Worm (Caenorhabditis elegans) whole organism, L4 larva: ENCODE measurements around the gene inpp-1.

Source experiments
- D1046.2 ChIP-seq: fragments of 200-800 bp; sonication (Bioruptor generic); IDR thresholded peaks from 2 replicates; pipeline ENCODE4 v1.3.6; 2022; ENCODE audit warnings: missing genetic modification characterization, missing compliant biosample characterization
- F37D6.2 ChIP-seq: sonication (generic microtip); optimal IDR thresholded peaks from 2 replicates; lab custom pipeline; 2016; ENCODE audit warnings: mild to moderate bottlenecking, missing genetic modification characterization, missing compliant biosample characterization
- F49E8.2 ChIP-seq: sonication (generic microtip); optimal IDR thresholded peaks from 2 replicates; lab custom pipeline; 2016; ENCODE audit warnings: missing compliant biosample characterization, mild to moderate bottlenecking, missing genetic modification characterization, borderline replicate concordance
- R02D3.7 ChIP-seq: fragments of 150-350 bp; sonication (generic microtip); optimal IDR thresholded peaks from 3 replicates; lab custom pipeline; 2014; ENCODE audit warnings: missing biosample characterization, missing genetic modification characterization
- Y5F2A.4 ChIP-seq: fragments of 200-800 bp; sonication (Bioruptor generic); optimal IDR thresholded peaks from 2 replicates; lab custom pipeline; 2018; ENCODE audit warnings: mild to moderate bottlenecking, missing genetic modification characterization, missing compliant biosample characterization
- aha-1 ChIP-seq: fragments of 150-350 bp; peaks from one replicate; lab custom pipeline; 2014; ENCODE audit warnings: missing biosample characterization, missing genetic modification characterization
- aly-2 ChIP-seq: sonication (generic microtip); optimal IDR thresholded peaks from 2 replicates; lab custom pipeline; 2018; ENCODE audit warnings: missing biosample characterization, missing genetic modification characterization
- ceh-20 ChIP-seq: fragments of 200-800 bp; sonication (Bioruptor generic); IDR thresholded peaks from 2 replicates; pipeline ENCODE4 v1.3.6; 2022; ENCODE audit warnings: missing genetic modification reagents, missing genetic modification characterization, missing compliant biosample characterization
- ceh-32 ChIP-seq: sonication (generic microtip); optimal IDR thresholded peaks from 2 replicates; lab custom pipeline; 2016; ENCODE audit warnings: mild to moderate bottlenecking, missing genetic modification characterization, missing compliant biosample characterization; ENCODE audit not compliant: poor library complexity
- ceh-44 ChIP-seq: fragments of 200-800 bp; sonication (Bioruptor generic); IDR thresholded peaks from 2 replicates; pipeline ENCODE4 v1.3.6; 2022; ENCODE audit warnings: missing genetic modification reagents, missing genetic modification characterization, missing compliant biosample characterization
- ceh-82 ChIP-seq: sonication (generic microtip); optimal IDR thresholded peaks from 2 replicates; lab custom pipeline; 2017; ENCODE audit warnings: missing biosample characterization, missing genetic modification characterization
- cey-2 ChIP-seq: sonication (generic microtip); optimal IDR thresholded peaks from 3 replicates; lab custom pipeline; 2017; ENCODE audit warnings: missing genetic modification characterization, mild to moderate bottlenecking, missing compliant biosample characterization, antibody characterized with exemption, borderline replicate concordance; ENCODE audit not compliant: insufficient read depth
- dmd-6 ChIP-seq: fragments of 200-800 bp; sonication (Bioruptor generic); IDR thresholded peaks from 2 replicates; pipeline ENCODE4 v1.3.6; 2022; ENCODE audit warnings: missing genetic modification reagents, missing genetic modification characterization, missing compliant biosample characterization
- dpl-1 ChIP-seq: fragments of 150-350 bp; optimal IDR thresholded peaks from 2 replicates; lab custom pipeline; 2014; ENCODE audit warnings: missing biosample characterization, missing genetic modification reagents, missing genetic modification characterization
- egl-27 ChIP-seq: sonication (generic microtip); optimal IDR thresholded peaks from 3 replicates; lab custom pipeline; 2017; ENCODE audit warnings: missing biosample characterization, missing genetic modification reagents, missing genetic modification characterization
- fkh-10 ChIP-seq: fragments of 150-350 bp; optimal IDR thresholded peaks from 2 replicates; lab custom pipeline; 2014; ENCODE audit warnings: missing biosample characterization, missing genetic modification reagents, missing genetic modification characterization
- hlh-11 ChIP-seq: fragments of 200-800 bp; sonication (Bioruptor generic); optimal IDR thresholded peaks from 2 replicates; lab custom pipeline; 2018; ENCODE audit warnings: mild to moderate bottlenecking, missing genetic modification characterization, missing compliant biosample characterization
- hlh-30 ChIP-seq: sonication (generic microtip); optimal IDR thresholded peaks from 2 replicates; lab custom pipeline; 2017; ENCODE audit warnings: antibody characterized with exemption, mild to moderate bottlenecking, missing genetic modification characterization, missing compliant biosample characterization; ENCODE audit not compliant: insufficient read depth
- jun-1 ChIP-seq: fragments of 150-350 bp; optimal IDR thresholded peaks from 2 replicates; lab custom pipeline; 2014; ENCODE audit warnings: missing biosample characterization, missing genetic modification reagents, missing genetic modification characterization
- lin-13 ChIP-seq: fragments of 150-350 bp; optimal IDR thresholded peaks from 2 replicates; lab custom pipeline; 2014; ENCODE audit warnings: missing biosample characterization, missing genetic modification reagents, missing genetic modification characterization
- lin-15B ChIP-seq: fragments of 150-350 bp; sonication (generic microtip); optimal IDR thresholded peaks from 3 replicates; lab custom pipeline; 2014; ENCODE audit warnings: missing biosample characterization, missing genetic modification characterization
- lir-3 ChIP-seq: sonication (generic microtip); optimal IDR thresholded peaks from 2 replicates; lab custom pipeline; 2016; ENCODE audit warnings: mild to moderate bottlenecking, missing genetic modification characterization, missing compliant biosample characterization
- lsy-2 ChIP-seq, 2 experiments: fragments of 150-350 bp in 1 of 2; sonication (generic microtip) in 1 of 2; optimal IDR thresholded peaks; 2 replicates each; lab custom pipeline; 2014 to 2017; ENCODE audit warnings: missing biosample characterization in 2 of 2, missing genetic modification characterization in 2 of 2
- mdl-1 ChIP-seq, 2 experiments: fragments of 150-350 bp in 1 of 2; sonication (generic microtip) in 1 of 2; optimal IDR thresholded peaks; 2 replicates each; lab custom pipeline; 2014 to 2017; ENCODE audit warnings: missing biosample characterization in 2 of 2, missing genetic modification characterization in 2 of 2
- mxl-2 ChIP-seq: fragments of 200-800 bp; sonication (Bioruptor generic); conservative IDR thresholded peaks from 2 replicates; pipeline ENCODE4 v1.3.6; 2022; ENCODE audit warnings: missing genetic modification reagents, missing genetic modification characterization, missing compliant biosample characterization
- mxl-3 ChIP-seq: fragments of 200-800 bp; sonication (Bioruptor generic); optimal IDR thresholded peaks from 2 replicates; lab custom pipeline; 2018; ENCODE audit warnings: mild to moderate bottlenecking, missing genetic modification characterization, missing compliant biosample characterization
- nhr-10 ChIP-seq: fragments of 150-350 bp; optimal IDR thresholded peaks from 2 replicates; lab custom pipeline; 2014; ENCODE audit warnings: missing biosample characterization, missing genetic modification characterization
- nhr-11 ChIP-seq: fragments of 150-350 bp; optimal IDR thresholded peaks from 2 replicates; lab custom pipeline; 2014; ENCODE audit warnings: missing biosample characterization, missing genetic modification characterization
- nhr-237 ChIP-seq: sonication (generic microtip); optimal IDR thresholded peaks from 2 replicates; lab custom pipeline; 2017; ENCODE audit warnings: missing biosample characterization, missing genetic modification characterization
- nhr-28 ChIP-seq: fragments of 150-350 bp; optimal IDR thresholded peaks from 2 replicates; lab custom pipeline; 2014; ENCODE audit warnings: missing biosample characterization, missing genetic modification characterization
- nhr-48 ChIP-seq: sonication (generic microtip); optimal IDR thresholded peaks from 2 replicates; lab custom pipeline; 2016; ENCODE audit warnings: mild to moderate bottlenecking, missing genetic modification characterization, missing compliant biosample characterization
- php-3 ChIP-seq: fragments of 200-800 bp; sonication (Bioruptor generic); IDR thresholded peaks from 2 replicates; pipeline ENCODE4 v1.3.6; 2022; ENCODE audit warnings: missing genetic modification reagents, missing genetic modification characterization, missing compliant biosample characterization
- snpc-4 ChIP-seq: fragments of 150-350 bp; optimal IDR thresholded peaks from 2 replicates; lab custom pipeline; 2014; ENCODE audit warnings: missing biosample characterization, missing genetic modification characterization
- spr-1 ChIP-seq: sonication (generic microtip); optimal IDR thresholded peaks from 2 replicates; lab custom pipeline; 2016; ENCODE audit warnings: mild to moderate bottlenecking, missing genetic modification characterization, missing compliant biosample characterization
- unc-130 ChIP-seq: sonication (generic microtip); optimal IDR thresholded peaks from 2 replicates; lab custom pipeline; 2016; ENCODE audit warnings: missing genetic modification reagents, missing genetic modification characterization, missing compliant biosample characterization
- unc-39 ChIP-seq: sonication (generic microtip); optimal IDR thresholded peaks from 2 replicates; lab custom pipeline; 2017; ENCODE audit warnings: missing biosample characterization, missing genetic modification characterization
- unc-62 ChIP-seq, 3 experiments: fragments of 150-350 bp in 1 of 3; sonication (generic microtip); optimal IDR thresholded peaks in 2 of 3; peaks in 1 of 3; 1 replicate in 1 of 3; 2 replicates in 2 of 3; lab custom pipeline; 2014 to 2017; ENCODE audit warnings: missing biosample characterization in 3 of 3, missing genetic modification characterization in 3 of 3, missing genetic modification reagents in 3 of 3, missing genotype in 1 of 3
- zfp-2 ChIP-seq: sonication (generic microtip); optimal IDR thresholded peaks from 2 replicates; lab custom pipeline; 2016; ENCODE audit warnings: mild to moderate bottlenecking, missing genetic modification characterization, missing compliant biosample characterization

Gene inpp-1

ce11 chrIV:10784085-10784484 lies 10.4 kb upstream of the inpp-1 start (continued):
- TF ChIP-seq ceh-44 (GFP tag; lab: Robert Waterston, UW) (no peak), nhr-48 (peak; percentile 72), unc-62 (GFP tag; optimal IDR thresholded peaks at IDR 0.05 in 1 of 2; lab: Kevin White, UChicago) (peak in 1 of 2 experiments; percentile 54), unc-62 (tag; optimal IDR thresholded peaks at IDR 0.05; lab: Kevin White, UChicago) (no peak), cey-2 (no peak), php-3 (GFP tag; lab: Robert Waterston, UW) (no peak), ceh-82 (tag; lab: Kevin White, UChicago) (no peak)

DNA sequence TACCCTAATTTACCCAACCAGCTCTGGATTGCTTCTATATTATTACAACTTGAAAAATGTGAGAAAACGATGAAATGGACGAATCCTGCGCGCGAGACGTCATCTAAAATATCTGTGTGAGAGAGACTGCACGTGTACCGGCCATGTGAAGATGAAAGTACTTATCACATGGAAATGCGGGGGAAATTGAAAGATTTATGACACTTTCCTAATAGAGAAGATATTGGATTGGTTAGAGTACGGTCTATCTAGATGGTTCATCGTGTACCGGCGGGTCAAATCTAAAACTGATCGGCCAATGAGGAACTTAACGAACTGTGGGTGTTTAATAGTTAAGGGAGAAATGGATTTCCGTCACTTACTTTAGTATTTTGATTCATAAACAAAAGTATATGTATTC lies 8.3 kb upstream of the inpp-1 start:
- TF ChIP-seq fkh-10 (no peak), unc-39 (no peak), D1046.2 (no peak), lin-13 (GFP tag; lab: Kevin White, UChicago) (no peak), R02D3.7 (no peak), dmd-6 (GFP tag; lab: Robert Waterston, UW) (peak; percentile 38), snpc-4 (tag; lab: Kevin White, UChicago) (no peak), cey-2 (peak; percentile 75), ceh-32 (tag; lab: Kevin White, UChicago) (no peak), lsy-2 (tag; optimal IDR thresholded peaks at IDR 0.05; lab: Kevin White, UChicago) (peak in 1 of 2 experiments; percentile 54), unc-130 (no peak), jun-1 (tag; lab: Kevin White, UChicago) (no peak), ceh-20 (GFP tag; lab: Robert Waterston, UW) (0 out of 2 replicates have a peak, but pooled peaks have one; percentile 40), mxl-3 (GFP tag; lab: Kevin White, UChicago) (peak; percentile 83), lin-15B (no peak), nhr-10 (tag; lab: Kevin White, UChicago) (no peak), dpl-1 (peak; percentile 34), F49E8.2 (tag; lab: Kevin White, UChicago) (no peak), nhr-237 (tag; lab: Kevin White, UChicago) (no peak), Y5F2A.4 (GFP tag; lab: Kevin White, UChicago) (no peak), hlh-30 (peak; percentile 76), aly-2 (tag; lab: Kevin White, UChicago) (no peak), zfp-2 (tag; lab: Kevin White, UChicago) (no peak), mxl-2 (peak; percentile 81), nhr-48 (peak; percentile 94), mdl-1 (tag; optimal IDR thresholded peaks at IDR 0.05; lab: Kevin White, UChicago) (peak in 1 of 2 experiments; percentile 87), hlh-11 (tag; lab: Kevin White, UChicago) (peak; percentile 72), nhr-28 (tag; lab: Kevin White, UChicago) (peak; percentile 71)

- TF ChIP-seq aha-1 (peak; percentile 60), spr-1 (tag; lab: Kevin White, UChicago) (no peak), zfp-2 (tag; lab: Kevin White, UChicago) (no peak)
These were observed 7.6 kb upstream of the inpp-1 start for ce11 chrIV:10781346-10781745.

DNA sequence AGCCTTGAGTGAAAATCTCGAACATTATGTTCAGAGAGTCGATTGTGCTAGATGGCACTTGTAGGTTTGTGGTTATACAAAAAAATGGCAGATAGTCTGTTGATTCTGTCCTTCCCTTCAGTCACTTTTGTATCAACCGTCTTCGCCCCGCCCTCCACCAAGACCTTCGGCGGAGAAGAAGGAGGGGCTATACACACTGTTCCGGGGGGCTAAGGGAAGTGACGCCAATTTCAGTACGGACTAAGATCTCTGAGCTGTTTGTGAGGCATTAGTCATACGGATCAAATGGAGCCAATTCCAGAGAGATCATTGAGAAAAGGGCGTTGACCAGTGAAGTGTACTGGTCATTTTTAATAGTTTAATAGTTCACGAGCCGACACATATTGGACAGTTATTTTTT lies 6.9 kb upstream of the inpp-1 start, which contains the start of gene swt-3:
Gene swt-3 (minus strand): TSS at position 101 of the 400 bp plus-strand sequence.
- no peak for TF ChIP-seq lir-3 (tag; lab: Kevin White, UChicago)
- TF ChIP-seq ceh-20 (GFP tag; lab: Robert Waterston, UW), result no peak
- no peak for TF ChIP-seq R02D3.7
- no peak for TF ChIP-seq F37D6.2 (tag; lab: Kevin White, UChicago)
- no peak for TF ChIP-seq nhr-10 (tag; lab: Kevin White, UChicago)
- TF ChIP-seq F49E8.2 (tag; lab: Kevin White, UChicago), result no peak
- TF ChIP-seq aha-1, result peak; percentile 44
- TF ChIP-seq hlh-30, result no peak
- TF ChIP-seq egl-27 (tag; lab: Kevin White, UChicago), result no peak
- no peak for TF ChIP-seq lsy-2 (tag; optimal IDR thresholded peaks at IDR 0.05; lab: Kevin White, UChicago)
- TF ChIP-seq unc-62 (GFP tag; optimal IDR thresholded peaks at IDR 0.05 in 1 of 2; lab: Kevin White, UChicago), result peak in 1 of 2 experiments; percentile 42
- no peak for TF ChIP-seq unc-62 (tag; optimal IDR thresholded peaks at IDR 0.05; lab: Kevin White, UChicago)
- no peak for TF ChIP-seq nhr-11 (tag; lab: Kevin White, UChicago)
- TF ChIP-seq mxl-2, result peak; percentile 64; the same call in 1 of the 2 replicates
